Fruit fly (Drosophila melanogaster): ENCODE results near the gene CG31668.

Gene CG31668

DNA sequence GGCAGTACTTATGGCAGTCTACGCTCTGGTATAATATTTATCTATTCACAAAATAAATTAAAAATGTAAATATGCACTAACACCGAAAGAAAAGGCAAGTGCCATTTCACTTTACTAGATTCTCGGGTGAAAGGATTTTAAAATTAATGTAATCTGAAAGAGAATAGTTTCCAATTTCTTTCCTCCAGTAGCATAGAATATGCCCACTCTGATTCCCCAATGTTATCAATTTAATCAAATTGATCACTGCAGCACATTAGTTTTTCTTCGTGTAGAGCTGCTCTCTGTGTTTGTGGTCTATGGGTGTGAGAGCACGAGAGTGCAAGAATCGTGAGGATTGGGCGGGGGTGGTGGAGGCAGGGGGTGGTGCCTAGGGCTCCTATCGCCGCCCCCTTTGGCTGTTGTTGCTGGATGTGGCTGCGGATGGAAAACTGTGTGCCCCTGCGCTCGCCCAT, 4.8 kb downstream of the CG31668 start (continued):
- peak; percentile 88 for TF ChIP-seq oc (tag; optimal IDR thresholded peaks at IDR 0.05)
- peak; percentile 66 for TF ChIP-seq run (tag; optimal IDR thresholded peaks at IDR 0.05)
- peak; percentile 90 for TF ChIP-seq CG8388 (GFP tag; optimal IDR thresholded peaks at IDR 0.05)
- TF ChIP-seq Doc3 (GFP tag; IDR thresholded peaks at IDR 0.05; ENCODE audit: partially characterized antibody) = no peak
- TF ChIP-seq bsh (GFP tag; optimal IDR thresholded peaks at IDR 0.05) = peak; percentile 88 to 95
- peak; percentile 86 for TF ChIP-seq az2 (GFP tag; optimal IDR thresholded peaks at IDR 0.05)
- no peak for TF ChIP-seq Hey (tag; optimal IDR thresholded peaks at IDR 0.05)
- TF ChIP-seq Meics (GFP tag; optimal IDR thresholded peaks at IDR 0.05) = peak; percentile 32
- peak; percentile 42 to 70 for TF ChIP-seq Pdp1 (GFP tag; optimal IDR thresholded peaks at IDR 0.05)
- TF ChIP-seq CG9609 (GFP tag; optimal IDR thresholded peaks at IDR 0.05) = peak; percentile 44
- no peak for TF ChIP-seq Rx (GFP tag; IDR thresholded peaks at IDR 0.05)
- TF ChIP-seq CG10543 (GFP tag; optimal IDR thresholded peaks at IDR 0.05) = peak; percentile 26
- TF ChIP-seq ci (GFP tag; IDR thresholded peaks at IDR 0.05) = peak; percentile 80
- TF ChIP-seq hkb (optimal IDR thresholded peaks at IDR 0.05) = no peak
- peak; percentile 71 for TF ChIP-seq hkb (GFP tag; IDR thresholded peaks at IDR 0.05)
- peak; percentile 89 for TF ChIP-seq CG17359 (tag; optimal IDR thresholded peaks at IDR 0.05)
- peak; percentile 53 for TF ChIP-seq disco-r (GFP tag; optimal IDR thresholded peaks at IDR 0.05)
- peak; percentile 35 for TF ChIP-seq CG9817 (tag; optimal IDR thresholded peaks at IDR 0.05)
- peak; percentile 77 for TF ChIP-seq CG5245 (GFP tag; optimal IDR thresholded peaks at IDR 0.05)
- peak; percentile 42 for TF ChIP-seq crc (GFP tag; optimal IDR thresholded peaks at IDR 0.05)
- TF ChIP-seq CG9215 (GFP tag; IDR thresholded peaks at IDR 0.05) = peak; percentile 28; the same call in 1 of the 2 replicates
- peak; percentile 0 for TF ChIP-seq MESR4 (GFP tag; optimal IDR thresholded peaks at IDR 0.05)
- no peak for TF ChIP-seq CG31224 (GFP tag; IDR thresholded peaks at IDR 0.05)
- no peak for TF ChIP-seq insv (GFP tag; optimal IDR thresholded peaks at IDR 0.05)
- no peak for TF ChIP-seq seq (GFP tag; IDR thresholded peaks at IDR 0.05)
- peak; percentile 64 for TF ChIP-seq CG12299 (tag; optimal IDR thresholded peaks at IDR 0.05)
- TF ChIP-seq CG4360 (GFP tag; IDR thresholded peaks at IDR 0.05) = no peak
- peak; percentile 67 for TF ChIP-seq CG12236 (GFP tag; optimal IDR thresholded peaks at IDR 0.05)
- TF ChIP-seq zf30C (GFP tag; optimal IDR thresholded peaks at IDR 0.05) = peak; percentile 80
- peak; percentile 61; the same call in 2 of the 3 replicates for TF ChIP-seq tgo (GFP tag; IDR thresholded peaks at IDR 0.05)
- TF ChIP-seq lbe (GFP tag; optimal IDR thresholded peaks at IDR 0.05) = peak; percentile 27
- TF ChIP-seq CG8924 (tag; optimal IDR thresholded peaks at IDR 0.05) = peak; percentile 87
- TF ChIP-seq CG15514 (GFP tag; optimal IDR thresholded peaks at IDR 0.05) = peak; percentile 22
- peak; percentile 91 for TF ChIP-seq ATbp (GFP tag; optimal IDR thresholded peaks at IDR 0.05)
- no peak for TF ChIP-seq pho (GFP tag; optimal IDR thresholded peaks at IDR 0.05)
- peak; percentile 68; the same call in 1 of the 2 replicates for TF ChIP-seq lmd (GFP tag; IDR thresholded peaks at IDR 0.05)
- peak; percentile 75 for TF ChIP-seq Mes4 (GFP tag; optimal IDR thresholded peaks at IDR 0.05)
- TF ChIP-seq CG6683 (GFP tag; optimal IDR thresholded peaks at IDR 0.05) = peak; percentile 42
- peak; percentile 87 for TF ChIP-seq vvl (GFP tag; IDR thresholded peaks at IDR 0.05)
- TF ChIP-seq tna (GFP tag; IDR thresholded peaks at IDR 0.05; ENCODE audit: partially characterized antibody) = no peak
- TF ChIP-seq dmrt11E (tag; optimal IDR thresholded peaks at IDR 0.05) = peak; percentile 95
- TF ChIP-seq CG15011 (GFP tag; optimal IDR thresholded peaks at IDR 0.05) = peak; percentile 63
- TF ChIP-seq so (GFP tag; IDR thresholded peaks at IDR 0.05) = peak; percentile 70; the same call in 2 of the 3 replicates
- TF ChIP-seq CG1233 (GFP tag; optimal IDR thresholded peaks at IDR 0.05) = peak; percentile 81
- TF ChIP-seq H15 (GFP tag; IDR thresholded peaks at IDR 0.05) = peak; percentile 32; the same call in 2 of the 3 replicates
- TF ChIP-seq CG32532 (GFP tag; IDR thresholded peaks at IDR 0.05) = no peak
- TF ChIP-seq CG31388 (GFP tag; optimal IDR thresholded peaks at IDR 0.05) = peak; percentile 52
- no peak for TF ChIP-seq HmgZ (tag; optimal IDR thresholded peaks at IDR 0.05)
- peak; percentile 66 for TF ChIP-seq Awh (GFP tag; IDR thresholded peaks at IDR 0.05)
- TF ChIP-seq Ssrp (tag; optimal IDR thresholded peaks at IDR 0.05) = peak; percentile 88
- peak; percentile 71 for TF ChIP-seq wor (GFP tag; IDR thresholded peaks at IDR 0.05)
